Fruit fly (Drosophila melanogaster) whole organism, embryonic: ENCODE results near the gene CG31493.

Experiments used
- Abd-B ChIP-seq: fragments of 200-800 bp; sonication (Bioruptor generic); optimal IDR thresholded peaks from 2 replicates; lab custom pipeline; 2018; ENCODE audit warnings: missing biosample characterization, mild to moderate bottlenecking, missing genetic modification characterization, moderate library complexity
- Aef1 ChIP-seq: fragments of 200-800 bp; sonication (Bioruptor generic); IDR thresholded peaks from 3 replicates; pipeline ENCODE4 v1.3.6; 2022; ENCODE audit warnings: missing biosample characterization, missing genetic modification characterization
- Awh ChIP-seq: fragments of 200-800 bp; sonication (Bioruptor generic); IDR thresholded peaks from 2 replicates; pipeline ENCODE4, ENCODE4 v1.3.6; 2022; ENCODE audit warnings: missing biosample characterization, missing genetic modification characterization
- CG10462 ChIP-seq: fragments of 200-800 bp; sonication (Bioruptor generic); optimal IDR thresholded peaks from 2 replicates; lab custom pipeline; 2016; ENCODE audit warnings: missing biosample characterization, missing genetic modification characterization
- CG11723 ChIP-seq: fragments of 200-800 bp; sonication (Bioruptor generic); optimal IDR thresholded peaks from 2 replicates; lab custom pipeline; 2017; ENCODE audit warnings: missing biosample characterization, mild to moderate bottlenecking, missing genetic modification characterization
- CG12391 ChIP-seq: fragments of 200-800 bp; sonication (Bioruptor generic); optimal IDR thresholded peaks from 3 replicates; lab custom pipeline; 2018; ENCODE audit warnings: missing biosample characterization, mild to moderate bottlenecking, missing genetic modification characterization, moderate library complexity
- CG15479 ChIP-seq: fragments of 200-800 bp; sonication (Bioruptor generic); optimal IDR thresholded peaks from 3 replicates; lab custom pipeline; 2019; ENCODE audit warnings: missing biosample characterization, mild to moderate bottlenecking, missing genetic modification characterization, moderate library complexity
- CG15696 ChIP-seq: fragments of 200-800 bp; sonication (Bioruptor generic); optimal IDR thresholded peaks from 2 replicates; lab custom pipeline; 2019; ENCODE audit warnings: missing biosample characterization, mild to moderate bottlenecking, missing genetic modification characterization, moderate library complexity
- CG17359 ChIP-seq: fragments of 200-800 bp; sonication (Bioruptor generic); optimal IDR thresholded peaks from 3 replicates; lab custom pipeline; 2018; ENCODE audit warnings: missing biosample characterization, mild to moderate bottlenecking, missing genetic modification characterization, moderate library complexity
- CG18599 ChIP-seq: fragments of 200-800 bp; sonication (Bioruptor generic); optimal IDR thresholded peaks from 3 replicates; lab custom pipeline; 2017; ENCODE audit warnings: missing biosample characterization, missing genetic modification characterization, mild to moderate bottlenecking, moderate library complexity, missing genetic modification reagents
- CG18619 ChIP-seq: fragments of 200-800 bp; sonication (Bioruptor generic); optimal IDR thresholded peaks from 3 replicates; lab custom pipeline; 2017; ENCODE audit warnings: missing biosample characterization, mild to moderate bottlenecking, missing genetic modification characterization
- CG2120 ChIP-seq: fragments of 200-800 bp; sonication (Bioruptor generic); optimal IDR thresholded peaks from 3 replicates; lab custom pipeline; 2016; ENCODE audit warnings: missing biosample characterization, missing genetic modification characterization
- CG31365 ChIP-seq: fragments of 200-800 bp; sonication (Bioruptor generic); optimal IDR thresholded peaks from 2 replicates; lab custom pipeline; 2018; ENCODE audit warnings: missing biosample characterization, mild to moderate bottlenecking, missing genetic modification characterization
- CG31388 ChIP-seq: fragments of 200-800 bp; sonication (Bioruptor generic); optimal IDR thresholded peaks from 2 replicates; lab custom pipeline; 2016; ENCODE audit warnings: missing biosample characterization, missing genetic modification characterization
- CG34224 ChIP-seq: fragments of 200-800 bp; sonication (Bioruptor generic); IDR thresholded peaks from 3 replicates; pipeline ENCODE4 v1.3.6; 2022; ENCODE audit warnings: missing biosample characterization, missing genetic modification characterization; ENCODE audit not compliant: partially characterized antibody
- CG34422 ChIP-seq: fragments of 200-800 bp; sonication (Bioruptor generic); IDR thresholded peaks from 3 replicates; pipeline ENCODE4 v1.3.6; 2022; ENCODE audit warnings: missing biosample characterization, missing genetic modification characterization
- CG43689 ChIP-seq: fragments of 200-800 bp; sonication (Bioruptor generic); IDR thresholded peaks from 2 replicates; pipeline ENCODE4 v1.3.6; 2022; ENCODE audit warnings: missing biosample characterization, missing genetic modification characterization
- CG4707 ChIP-seq: fragments of 200-800 bp; sonication (Bioruptor generic); optimal IDR thresholded peaks from 2 replicates; lab custom pipeline; 2018; ENCODE audit warnings: missing biosample characterization, mild to moderate bottlenecking, missing genetic modification characterization, moderate library complexity
- CG7271 ChIP-seq: fragments of 200-800 bp; sonication (Bioruptor generic); optimal IDR thresholded peaks from 2 replicates; lab custom pipeline; 2018; ENCODE audit warnings: missing biosample characterization, mild to moderate bottlenecking, missing genetic modification characterization, moderate library complexity
- CG7357 ChIP-seq: fragments of 200-800 bp; sonication (Bioruptor generic); IDR thresholded peaks from 3 replicates; pipeline ENCODE4 v1.3.6; 2022; ENCODE audit warnings: missing biosample characterization, missing genetic modification characterization
- CG9437 ChIP-seq: fragments of 200-800 bp; sonication (Bioruptor generic); optimal IDR thresholded peaks from 2 replicates; lab custom pipeline; 2018; ENCODE audit warnings: missing biosample characterization, mild to moderate bottlenecking, missing genetic modification characterization
- D ChIP-seq, 2 experiments: fragments of 200-800 bp in 1 of 2; fragments of >200 bp in 1 of 2; sonication (Bioruptor generic) in 1 of 2; optimal IDR thresholded peaks; 2 replicates in 1 of 2; 3 replicates in 1 of 2; lab custom pipeline; 2017; ENCODE audit warnings: mild to moderate bottlenecking in 1 of 2, missing biosample characterization in 1 of 2, missing genetic modification characterization in 1 of 2, missing genetic modification reagents in 1 of 2
- Dfd ChIP-seq, 2 experiments: fragments of >200 bp; optimal IDR thresholded peaks; 2 replicates each; lab custom pipeline; 2017; ENCODE audit warnings: missing biosample characterization in 2 of 2, missing genetic modification characterization in 2 of 2
- Hmr ChIP-seq: fragments of 200-800 bp; sonication (Bioruptor generic); optimal IDR thresholded peaks from 3 replicates; lab custom pipeline; 2017; ENCODE audit warnings: mild to moderate bottlenecking, missing biosample characterization, missing genetic modification reagents, missing genetic modification characterization
- Med ChIP-seq: fragments of 200-800 bp; sonication (Bioruptor generic); peaks from one replicate; lab custom pipeline; 2016; ENCODE audit warnings: missing biosample characterization, missing genetic modification characterization, mild to moderate bottlenecking, inconsistent platforms, moderate library complexity
- Nf-YB ChIP-seq: fragments of 200-800 bp; sonication (Bioruptor generic); optimal IDR thresholded peaks from 3 replicates; lab custom pipeline; 2019; ENCODE audit warnings: missing biosample characterization, mild to moderate bottlenecking, missing genetic modification characterization, moderate library complexity
- Oli ChIP-seq: fragments of 200-800 bp; sonication (Bioruptor generic); optimal IDR thresholded peaks from 2 replicates; lab custom pipeline; 2018; ENCODE audit warnings: missing biosample characterization, mild to moderate bottlenecking, missing genetic modification characterization, moderate library complexity
- Rfx ChIP-seq: fragments of 200-800 bp; sonication (Bioruptor generic); IDR thresholded peaks from 2 replicates; pipeline ENCODE4 v1.3.6; 2022; ENCODE audit warnings: missing biosample characterization, missing genetic modification characterization
- Ssrp ChIP-seq: fragments of 200-800 bp; sonication (Bioruptor generic); optimal IDR thresholded peaks from 2 replicates; lab custom pipeline; 2018; ENCODE audit warnings: missing biosample characterization, mild to moderate bottlenecking, missing genetic modification characterization, moderate library complexity
- ab ChIP-seq: fragments of 200-800 bp; sonication (Bioruptor generic); optimal IDR thresholded peaks from 2 replicates; lab custom pipeline; 2016; ENCODE audit warnings: missing biosample characterization, missing genetic modification characterization
- aop ChIP-seq: fragments of 200-800 bp; sonication (Bioruptor generic); IDR thresholded peaks from 2 replicates; pipeline ENCODE4 v1.3.6; 2022; ENCODE audit warnings: missing biosample characterization, missing genetic modification characterization
- ase ChIP-seq: fragments of 200-800 bp; sonication (Bioruptor generic); IDR thresholded peaks from 3 replicates; pipeline ENCODE4 v1.3.6; 2022; ENCODE audit warnings: missing biosample characterization, missing genetic modification characterization
- bigmax ChIP-seq: fragments of 200-800 bp; sonication (Bioruptor generic); optimal IDR thresholded peaks from 2 replicates; lab custom pipeline; 2018; ENCODE audit warnings: missing biosample characterization, mild to moderate bottlenecking, missing genetic modification characterization
- bsh ChIP-seq, 2 experiments: fragments of 200-800 bp; sonication (Bioruptor generic); optimal IDR thresholded peaks; 2 replicates each; lab custom pipeline; 2017 to 2018; ENCODE audit warnings: mild to moderate bottlenecking in 2 of 2, missing biosample characterization in 2 of 2, missing genetic modification characterization in 2 of 2, moderate library complexity in 1 of 2
- crol ChIP-seq: fragments of 200-800 bp; sonication (Bioruptor generic); IDR thresholded peaks from 2 replicates; pipeline ENCODE4 v1.3.6; 2022; ENCODE audit warnings: missing biosample characterization, missing genetic modification characterization
- danr ChIP-seq: fragments of 200-800 bp; sonication (Bioruptor generic); IDR thresholded peaks from 2 replicates; pipeline ENCODE4 v1.3.6; 2022; ENCODE audit warnings: missing biosample characterization, missing genetic modification characterization
- dati ChIP-seq: fragments of 200-800 bp; sonication (Bioruptor generic); IDR thresholded peaks from 2 replicates; pipeline ENCODE4 v1.3.6; 2022; ENCODE audit warnings: missing biosample characterization, missing genetic modification characterization
- exex ChIP-seq: fragments of 200-800 bp; sonication (Bioruptor generic); optimal IDR thresholded peaks from 4 replicates; lab custom pipeline; 2018; ENCODE audit warnings: missing biosample characterization, mild to moderate bottlenecking, missing genetic modification characterization, moderate library complexity
- ftz-f1 ChIP-seq: fragments of 200-800 bp; sonication (Bioruptor generic); optimal IDR thresholded peaks from 2 replicates; lab custom pipeline; 2016; ENCODE audit warnings: missing biosample characterization, missing genetic modification characterization
- grn ChIP-seq: fragments of 200-800 bp; sonication (Bioruptor generic); optimal IDR thresholded peaks from 3 replicates; lab custom pipeline; 2017; ENCODE audit warnings: missing biosample characterization, missing genetic modification characterization
- nerfin-2 ChIP-seq: fragments of 200-800 bp; sonication (Bioruptor generic); IDR thresholded peaks from 2 replicates; pipeline ENCODE4 v1.3.6; 2022; ENCODE audit warnings: missing biosample characterization, missing genetic modification characterization; ENCODE audit not compliant: partially characterized antibody
- peb ChIP-seq: fragments of 200-800 bp; sonication (Bioruptor generic); IDR thresholded peaks from 2 replicates; pipeline ENCODE4 v1.3.6; 2022; ENCODE audit warnings: missing biosample characterization, missing genetic modification characterization
- rib ChIP-seq: fragments of 200-800 bp; sonication (Bioruptor generic); IDR thresholded peaks from 2 replicates; pipeline ENCODE4 v1.3.6; 2022; ENCODE audit warnings: missing biosample characterization, missing genetic modification characterization
- shn ChIP-seq: fragments of 200-800 bp; sonication (Bioruptor generic); optimal IDR thresholded peaks from 3 replicates; lab custom pipeline; 2016; ENCODE audit warnings: missing biosample characterization, missing genetic modification characterization
- slbo ChIP-seq: fragments of 200-800 bp; sonication (Bioruptor generic); IDR thresholded peaks from 2 replicates; pipeline ENCODE4 v1.3.6; 2022; ENCODE audit warnings: missing biosample characterization, missing genetic modification characterization
- ssp ChIP-seq: fragments of 200-800 bp; sonication (Bioruptor generic); IDR thresholded peaks from 2 replicates; pipeline ENCODE4 v1.3.6; 2022; ENCODE audit warnings: missing biosample characterization, missing genetic modification characterization
- tap ChIP-seq: fragments of 200-800 bp; optimal IDR thresholded peaks from 3 replicates; lab custom pipeline; 2019; ENCODE audit warnings: missing biosample characterization, mild to moderate bottlenecking, missing genetic modification characterization, moderate library complexity
- wek ChIP-seq: fragments of 200-800 bp; sonication (Bioruptor generic); optimal IDR thresholded peaks from 3 replicates; lab custom pipeline; 2018; ENCODE audit warnings: missing biosample characterization, mild to moderate bottlenecking, missing genetic modification characterization, moderate library complexity

The CG31493 gene

dm6 chr3R:7086377-7087200, 44.8 kb upstream of the CG31493 start, which contains the start of gene alphaTub84B (continued):
- peak; percentile 75 for TF ChIP-seq ftz-f1
- peak; percentile 67 for TF ChIP-seq slbo (GFP tag; lab: Robert Waterston, UW)
- no peak for TF ChIP-seq Dfd (GFP tag; optimal IDR thresholded peaks at IDR 0.05; lab: Kevin White, UChicago)
- TF ChIP-seq CG18599 (GFP tag; lab: Kevin White, UChicago): peak; percentile 56
- TF ChIP-seq Med (GFP tag; lab: Kevin White, UChicago): peak; percentile 98
- peak; percentile 46; the same call in 1 of the 3 replicates for TF ChIP-seq ase (GFP tag; lab: Robert Waterston, UW)
- TF ChIP-seq Oli: peak; percentile 20
- TF ChIP-seq aop (GFP tag; lab: Robert Waterston, UW): peak; percentile 64; the same call in 1 of the 2 replicates
- TF ChIP-seq CG7357: no peak
- no peak for TF ChIP-seq CG31388 (GFP tag; lab: Kevin White, UChicago)
- peak; percentile 68 for TF ChIP-seq CG4707
- TF ChIP-seq Aef1 (GFP tag; lab: Robert Waterston, UW): peak; percentile 15; the same call in 2 of the 3 replicates
- TF ChIP-seq Rfx (GFP tag; lab: Robert Waterston, UW): peak; percentile 65
- TF ChIP-seq nerfin-2 (GFP tag; lab: Robert Waterston, UW): peak; percentile 62; the same call in 1 of the 2 replicates
- TF ChIP-seq CG18619 (GFP tag; lab: Kevin White, UChicago): peak; percentile 53
- TF ChIP-seq CG10462: no peak
- peak; percentile 12 for TF ChIP-seq CG15696 (tag; lab: Kevin White, UChicago)
- TF ChIP-seq CG11723 (GFP tag; lab: Kevin White, UChicago): peak; percentile 69
- peak; percentile 75 for TF ChIP-seq Hmr (GFP tag; lab: Kevin White, UChicago)
- TF ChIP-seq shn (GFP tag; lab: Kevin White, UChicago): peak; percentile 42
- peak; percentile 38; the same call in 2 of the 3 replicates for TF ChIP-seq CG34224 (GFP tag; lab: Robert Waterston, UW)
- TF ChIP-seq grn (GFP tag; lab: Kevin White, UChicago): peak; percentile 62
- peak; percentile 33 for TF ChIP-seq CG31365 (tag; lab: Kevin White, UChicago)
- TF ChIP-seq Ssrp (tag; lab: Kevin White, UChicago): peak; percentile 24
- no peak for TF ChIP-seq danr (GFP tag; lab: Robert Waterston, UW)
- TF ChIP-seq Abd-B: no peak
- no peak for TF ChIP-seq ab (GFP tag; lab: Kevin White, UChicago)
- TF ChIP-seq bsh (GFP tag; optimal IDR thresholded peaks at IDR 0.05; lab: Kevin White, UChicago): peak; percentile 32 to 47
- peak; percentile 93 for TF ChIP-seq CG34422
- TF ChIP-seq bigmax (GFP tag; lab: Kevin White, UChicago): peak; percentile 64
- peak; percentile 39 for TF ChIP-seq tap
- no peak for TF ChIP-seq D (optimal IDR thresholded peaks at IDR 0.05; lab: Kevin White, UChicago)
- peak; percentile 48 for TF ChIP-seq D (GFP tag; optimal IDR thresholded peaks at IDR 0.05; lab: Kevin White, UChicago)
- peak; percentile 70 for TF ChIP-seq wek (GFP tag; lab: Kevin White, UChicago)
- TF ChIP-seq CG2120 (GFP tag; lab: Kevin White, UChicago): peak; percentile 61
- TF ChIP-seq Awh: peak; percentile 42; the same call in 1 of the 2 replicates
- TF ChIP-seq Nf-YB (GFP tag; lab: Kevin White, UChicago): peak; percentile 26
- TF ChIP-seq CG7271 (tag; lab: Kevin White, UChicago): peak; percentile 35
- no peak for TF ChIP-seq exex (tag; lab: Kevin White, UChicago)
- no peak for TF ChIP-seq CG15479 (GFP tag; lab: Kevin White, UChicago)
- TF ChIP-seq ssp (GFP tag; lab: Robert Waterston, UW): peak; percentile 46; the same call in 1 of the 2 replicates
- no peak for TF ChIP-seq crol (GFP tag; lab: Robert Waterston, UW)
- TF ChIP-seq rib (GFP tag; lab: Robert Waterston, UW): peak; percentile 74
- TF ChIP-seq CG43689 (GFP tag; lab: Robert Waterston, UW): no peak
- peak; percentile 49 for TF ChIP-seq dati (GFP tag; lab: Robert Waterston, UW)
- peak; percentile 47 for TF ChIP-seq CG12391 (tag; lab: Kevin White, UChicago)
- TF ChIP-seq CG9437 (GFP tag; lab: Kevin White, UChicago): no peak
- peak; percentile 70 for TF ChIP-seq CG17359
- TF ChIP-seq peb: no peak
